Fruit fly (Drosophila melanogaster) whole organism, pupa: ENCODE measurements around the gene Dlg5.
A peak's percentile ranks its signal among the peaks of the same experiment; 100 is the strongest.

ENCODE experiments used
- CG10348 ChIP-seq: fragments of 200-800 bp; sonication (Bioruptor generic); IDR thresholded peaks from 2 replicates; pipeline ENCODE4 v1.3.6; 2022; ENCODE audit warnings: missing biosample characterization, missing genetic modification characterization
- CG12605 ChIP-seq: fragments of 200-800 bp; sonication (Bioruptor generic); IDR thresholded peaks from 2 replicates; pipeline ENCODE4 v1.3.6; 2022; ENCODE audit warnings: missing biosample characterization, missing genetic modification characterization
- CG13204 ChIP-seq: fragments of 200-800 bp; sonication (Bioruptor generic); optimal IDR thresholded peaks from 2 replicates; lab custom pipeline; 2018; ENCODE audit warnings: missing biosample characterization, mild to moderate bottlenecking, missing genetic modification characterization, moderate library complexity
- CG14655 ChIP-seq: fragments of 200-800 bp; sonication (Bioruptor generic); optimal IDR thresholded peaks from 3 replicates; lab custom pipeline; 2017; ENCODE audit warnings: mild to moderate bottlenecking, missing biosample characterization, missing genetic modification reagents, missing genetic modification characterization
- CG15710 ChIP-seq: fragments of 200-800 bp; sonication (Bioruptor generic); optimal IDR thresholded peaks from 2 replicates; lab custom pipeline; 2018; ENCODE audit warnings: missing biosample characterization, mild to moderate bottlenecking, missing genetic modification characterization, moderate library complexity
- CG17806 ChIP-seq: fragments of 200-800 bp; sonication (Bioruptor generic); optimal IDR thresholded peaks from 2 replicates; lab custom pipeline; 2018; ENCODE audit warnings: missing biosample characterization, mild to moderate bottlenecking, missing genetic modification characterization, moderate library complexity
- CG32121 ChIP-seq: fragments of 200-800 bp; sonication (Bioruptor generic); IDR thresholded peaks from 2 replicates; pipeline ENCODE4 v1.3.6; 2022; ENCODE audit warnings: missing biosample characterization, missing genetic modification characterization
- CG34367 ChIP-seq: fragments of 200-800 bp; sonication (Bioruptor generic); optimal IDR thresholded peaks from 2 replicates; lab custom pipeline; 2018; ENCODE audit warnings: missing biosample characterization, mild to moderate bottlenecking, missing genetic modification characterization
- CG4496 ChIP-seq: fragments of 200-800 bp; sonication (Bioruptor generic); IDR thresholded peaks from 3 replicates; pipeline ENCODE4 v1.3.6; 2022; ENCODE audit warnings: missing biosample characterization, missing genetic modification characterization
- CG8159 ChIP-seq: fragments of 200-800 bp; sonication (Bioruptor generic); optimal IDR thresholded peaks from 3 replicates; lab custom pipeline; 2018; ENCODE audit warnings: missing biosample characterization, mild to moderate bottlenecking, missing genetic modification characterization, moderate library complexity
- CG8301 ChIP-seq: fragments of 200-800 bp; sonication (Bioruptor generic); optimal IDR thresholded peaks from 2 replicates; lab custom pipeline; 2018; ENCODE audit warnings: missing biosample characterization, mild to moderate bottlenecking, missing genetic modification characterization
- CG9948 ChIP-seq: fragments of 200-800 bp; sonication (Bioruptor generic); optimal IDR thresholded peaks from 2 replicates; lab custom pipeline; 2018; ENCODE audit warnings: missing biosample characterization, mild to moderate bottlenecking, missing genetic modification characterization, moderate library complexity
- D1 ChIP-seq: fragments of 200-800 bp; sonication (Bioruptor generic); optimal IDR thresholded peaks from 2 replicates; lab custom pipeline; 2018; ENCODE audit warnings: missing biosample characterization, mild to moderate bottlenecking, missing genetic modification characterization, moderate library complexity
- EcR ChIP-seq: fragments of 200-800 bp; sonication (Bioruptor generic); optimal IDR thresholded peaks from 3 replicates; lab custom pipeline; 2019; ENCODE audit warnings: missing biosample characterization, missing genetic modification characterization, mild to moderate bottlenecking, moderate library complexity, missing genetic modification reagents
- Ets98B ChIP-seq: fragments of 200-800 bp; sonication (Bioruptor generic); IDR thresholded peaks from 2 replicates; pipeline ENCODE4 v1.3.6; 2022; ENCODE audit warnings: missing biosample characterization, missing genetic modification characterization
- Pif1A ChIP-seq: fragments of 200-800 bp; sonication (Bioruptor generic); optimal IDR thresholded peaks from 3 replicates; lab custom pipeline; 2016; ENCODE audit warnings: missing biosample characterization, missing genetic modification characterization
- Pif1B ChIP-seq: fragments of 200-800 bp; sonication (Bioruptor generic); optimal IDR thresholded peaks from 3 replicates; lab custom pipeline; 2016; ENCODE audit warnings: missing biosample characterization, missing genetic modification characterization
- Snoo ChIP-seq: fragments of 200-800 bp; sonication (Bioruptor generic); optimal IDR thresholded peaks from 3 replicates; lab custom pipeline; 2017; ENCODE audit warnings: missing biosample characterization, mild to moderate bottlenecking, missing genetic modification characterization, inconsistent platforms
- fd96Ca ChIP-seq: fragments of 200-800 bp; sonication (Bioruptor generic); IDR thresholded peaks from 3 replicates; pipeline ENCODE4 v1.3.6; 2022; ENCODE audit warnings: missing biosample characterization, missing genetic modification characterization
- gl ChIP-seq: fragments of 200-800 bp; sonication (Bioruptor generic); optimal IDR thresholded peaks from 2 replicates; lab custom pipeline; 2018; ENCODE audit warnings: missing biosample characterization, mild to moderate bottlenecking, missing genetic modification characterization
- rn ChIP-seq: fragments of 200-800 bp; sonication (Bioruptor generic); IDR thresholded peaks from 2 replicates; pipeline ENCODE4 v1.3.6; 2022; ENCODE audit warnings: missing biosample characterization, missing genetic modification characterization

Gene Dlg5

dm6 chr2L:11502698-11503097 is 14.2 kb downstream of the Dlg5 start:
- TF ChIP-seq CG8301 (tag; lab: Kevin White, UChicago) (no peak), EcR (GFP tag; lab: Kevin White, UChicago) (no peak), CG4496 (no peak), CG8159 (tag; lab: Kevin White, UChicago) (no peak), rn (GFP tag; lab: Robert Waterston, UW) (no peak), CG15710 (no peak), CG13204 (GFP tag; lab: Kevin White, UChicago) (no peak), D1 (tag; lab: Kevin White, UChicago) (no peak), CG34367 (tag; lab: Kevin White, UChicago) (no peak), Pif1B (GFP tag; lab: Kevin White, UChicago) (no peak)

dm6 chr2L:11501427-11501968 is 15.4 kb downstream of the Dlg5 start, which contains the start of gene spz4:
Gene spz4 (plus strand): TSS chr2L:11501715.
- no peak for TF ChIP-seq Snoo
- peak; percentile 16 for TF ChIP-seq CG9948 (tag; lab: Kevin White, UChicago)
- peak; percentile 49; the same call in 1 of the 2 replicates for TF ChIP-seq CG12605 (GFP tag; lab: Robert Waterston, UW)
- TF ChIP-seq CG13204 (GFP tag; lab: Kevin White, UChicago), result peak; percentile 27
- no peak for TF ChIP-seq CG34367 (tag; lab: Kevin White, UChicago)
- TF ChIP-seq Ets98B (GFP tag; lab: Robert Waterston, UW), result peak; percentile 70
- no peak for TF ChIP-seq Pif1B (GFP tag; lab: Kevin White, UChicago)
- TF ChIP-seq rn (GFP tag; lab: Robert Waterston, UW), result peak; percentile 33; the same call in 1 of the 2 replicates
- TF ChIP-seq fd96Ca (GFP tag; lab: Robert Waterston, UW), result peak; percentile 53; the same call in 2 of the 3 replicates
- TF ChIP-seq Pif1A (GFP tag; lab: Kevin White, UChicago), result peak; percentile 5
- TF ChIP-seq CG17806 (tag; lab: Kevin White, UChicago), result no peak
- no peak for TF ChIP-seq gl (tag; lab: Kevin White, UChicago)
- TF ChIP-seq CG32121 (GFP tag; lab: Robert Waterston, UW), result peak; percentile 63

- TF ChIP-seq D1 (tag; lab: Kevin White, UChicago) (no peak), Pif1B (GFP tag; lab: Kevin White, UChicago) (no peak), CG14655 (GFP tag; lab: Kevin White, UChicago) (no peak), Ets98B (GFP tag; lab: Robert Waterston, UW) (peak; percentile 61; the same call in 1 of the 2 replicates), CG10348 (no peak), CG15710 (no peak), CG9948 (tag; lab: Kevin White, UChicago) (no peak), EcR (GFP tag; lab: Kevin White, UChicago) (no peak), CG32121 (GFP tag; lab: Robert Waterston, UW) (peak; percentile 42; the same call in 1 of the 2 replicates), Pif1A (GFP tag; lab: Kevin White, UChicago) (peak; percentile 28), CG12605 (GFP tag; lab: Robert Waterston, UW) (peak; percentile 52; the same call in 1 of the 2 replicates), Snoo (no peak), CG34367 (tag; lab: Kevin White, UChicago) (no peak), CG13204 (GFP tag; lab: Kevin White, UChicago) (peak; percentile 1), CG4496 (peak; percentile 40; the same call in 1 of the 3 replicates), CG8159 (tag; lab: Kevin White, UChicago) (no peak), fd96Ca (GFP tag; lab: Robert Waterston, UW) (peak; percentile 59; the same call in 2 of the 3 replicates), gl (tag; lab: Kevin White, UChicago) (no peak), rn (GFP tag; lab: Robert Waterston, UW) (no peak), CG17806 (tag; lab: Kevin White, UChicago) (no peak), CG8301 (tag; lab: Kevin White, UChicago) (no peak)
Measured at dm6 chr2L:11500649-11501048, 16.2 kb downstream of the Dlg5 start.

dm6 chr2L:11498839-11499238 is 18.0 kb downstream of the Dlg5 start, which contains the start of gene Cog8:
Gene Cog8 (minus strand): TSS chr2L:11498948.
- peak; percentile 0 for TF ChIP-seq CG8159 (tag; lab: Kevin White, UChicago)
- no peak for TF ChIP-seq CG15710

dm6 chr2L:11493933-11494332 is 22.9 kb downstream of the Dlg5 start:
- TF ChIP-seq D1 (tag; lab: Kevin White, UChicago), result no peak
- TF ChIP-seq CG10348, result no peak
- no peak for TF ChIP-seq CG12605 (GFP tag; lab: Robert Waterston, UW)
- TF ChIP-seq CG9948 (tag; lab: Kevin White, UChicago), result no peak
- TF ChIP-seq CG34367 (tag; lab: Kevin White, UChicago), result no peak
- TF ChIP-seq CG14655 (GFP tag; lab: Kevin White, UChicago), result no peak
- no peak for TF ChIP-seq EcR (GFP tag; lab: Kevin White, UChicago)
- TF ChIP-seq CG8301 (tag; lab: Kevin White, UChicago), result no peak
- no peak for TF ChIP-seq CG13204 (GFP tag; lab: Kevin White, UChicago)
- no peak for TF ChIP-seq Snoo
- TF ChIP-seq rn (GFP tag; lab: Robert Waterston, UW), result no peak
- no peak for TF ChIP-seq Pif1B (GFP tag; lab: Kevin White, UChicago)
- no peak for TF ChIP-seq Ets98B (GFP tag; lab: Robert Waterston, UW)
- no peak for TF ChIP-seq Pif1A (GFP tag; lab: Kevin White, UChicago)
- no peak for TF ChIP-seq CG4496
- no peak for TF ChIP-seq gl (tag; lab: Kevin White, UChicago)
- no peak for TF ChIP-seq CG32121 (GFP tag; lab: Robert Waterston, UW)
